Worm (Caenorhabditis elegans): ENCODE results near the gene C15C8.6.

ce11 chrV:12727104-12727637 lies 24.2 kb downstream of the C15C8.6 start, which contains the start of gene R11D1.13:
- TF ChIP-seq R02D3.7 (tag; optimal IDR thresholded peaks at IDR 0.05) (no peak), gei-8 (GFP tag; optimal IDR thresholded peaks at IDR 0.05) (no peak), daf-16 (GFP tag; optimal IDR thresholded peaks at IDR 0.05) (no peak), daf-16 (tag; optimal IDR thresholded peaks at IDR 0.05) (no peak), nhr-77 (tag; optimal IDR thresholded peaks at IDR 0.05) (no peak), unc-62 (GFP tag; optimal IDR thresholded peaks at IDR 0.05 in 1 of 2) (no peak), unc-62 (tag; optimal IDR thresholded peaks at IDR 0.05) (no peak), ces-1 (GFP tag; optimal IDR thresholded peaks at IDR 0.05) (no peak), dpl-1 (GFP tag; optimal IDR thresholded peaks at IDR 0.05) (no peak), unc-130 (GFP tag; optimal IDR thresholded peaks at IDR 0.05) (no peak), hif-1 (tag; optimal IDR thresholded peaks at IDR 0.05) (no peak), tag-97 (GFP tag; IDR thresholded peaks at IDR 0.05) (no peak), lin-39 (tag; optimal IDR thresholded peaks at IDR 0.05) (no peak)
